Worm (Caenorhabditis elegans): ENCODE measurements around the gene irld-49.

- TF ChIP-seq pqm-1 (tag; optimal IDR thresholded peaks at IDR 0.05) (no peak), ama-1 (optimal IDR thresholded peaks at IDR 0.05) (no peak), rnt-1 (tag; optimal IDR thresholded peaks at IDR 0.05) (no peak), ceh-45 (GFP tag; IDR thresholded peaks at IDR 0.05) (no peak)
Observed at ce11 chrII:2939681-2940080, 4.3 kb upstream of the irld-49 start.
